Worm (Caenorhabditis elegans) whole organism, midembryonic: ENCODE results near the gene pudl-1.

Source experiments
- T22C8.4 ChIP-seq: fragments of 200-800 bp; sonication (Bioruptor generic); IDR thresholded peaks from 2 replicates; pipeline ENCODE4 v1.3.6; 2022; ENCODE audit warnings: missing genetic modification characterization, missing compliant biosample characterization
- flt-1 ChIP-seq: fragments of 200-800 bp; sonication (Bioruptor generic); IDR thresholded peaks from 2 replicates; pipeline ENCODE4 v1.3.6; 2022; ENCODE audit warnings: missing genetic modification characterization, missing compliant biosample characterization
- ref-1 ChIP-seq: fragments of 200-800 bp; sonication (Bioruptor generic); conservative IDR thresholded peaks from 2 replicates; pipeline ENCODE4 v1.3.6; 2022; ENCODE audit warnings: missing genetic modification reagents, missing genetic modification characterization, missing compliant biosample characterization
- ztf-29 ChIP-seq: fragments of 200-800 bp; sonication (Bioruptor generic); IDR thresholded peaks from 2 replicates; pipeline ENCODE4 v1.3.6; 2022; ENCODE audit warnings: missing genetic modification reagents, missing genetic modification characterization, missing compliant biosample characterization

ce11 chrIV:2803652-2804051 is 29.1 kb upstream of the pudl-1 start, which contains the start of gene Y54G2A.32:
- TF ChIP-seq ztf-29 (GFP tag; lab: Robert Waterston, UW) (no peak), flt-1 (GFP tag; lab: Robert Waterston, UW) (no peak), ref-1 (GFP tag; lab: Robert Waterston, UW) (no peak), T22C8.4 (no peak)
